Worm (Caenorhabditis elegans) whole organism, L3 larva: ENCODE measurements around the gene gcsh-1.

Source experiments
- ceh-16 ChIP-seq: sonication (generic microtip); optimal IDR thresholded peaks from 2 replicates; lab custom pipeline; 2017; ENCODE audit warnings: missing biosample characterization, missing genetic modification characterization
- ceh-28 ChIP-seq: fragments of 150-350 bp; optimal IDR thresholded peaks from 2 replicates; lab custom pipeline; 2014; ENCODE audit warnings: missing biosample characterization, missing genetic modification reagents, missing genetic modification characterization
- ceh-9 ChIP-seq: sonication (generic microtip); optimal IDR thresholded peaks from 2 replicates; lab custom pipeline; 2018; ENCODE audit warnings: missing biosample characterization, missing genetic modification characterization
- daf-12 ChIP-seq: fragments of 150-350 bp; optimal IDR thresholded peaks from 2 replicates; lab custom pipeline; 2014; ENCODE audit warnings: missing biosample characterization, missing genetic modification reagents, missing genetic modification characterization
- egl-27 ChIP-seq: sonication (generic microtip); optimal IDR thresholded peaks from 4 replicates; lab custom pipeline; 2017; ENCODE audit warnings: missing biosample characterization, missing genetic modification reagents, missing genetic modification characterization
- egl-5 ChIP-seq: fragments of 150-350 bp; optimal IDR thresholded peaks from 2 replicates; lab custom pipeline; 2017; ENCODE audit warnings: missing biosample characterization, missing genetic modification reagents, missing genetic modification characterization, inconsistent platforms
- elt-1 ChIP-seq: fragments of 150-350 bp; optimal IDR thresholded peaks from 2 replicates; lab custom pipeline; 2014; ENCODE audit warnings: missing biosample characterization, missing genetic modification characterization
- elt-2 ChIP-seq: sonication (generic microtip); optimal IDR thresholded peaks from 2 replicates; lab custom pipeline; 2016; ENCODE audit warnings: missing genetic modification reagents, mild to moderate bottlenecking, missing genetic modification characterization, missing compliant biosample characterization
- eor-1 ChIP-seq, 2 experiments: fragments of 150-350 bp; optimal IDR thresholded peaks; 2 replicates each; lab custom pipeline; 2014 to 2018; ENCODE audit warnings: missing biosample characterization in 2 of 2, missing genetic modification characterization in 2 of 2
- fkh-2 ChIP-seq: fragments of 150-350 bp; optimal IDR thresholded peaks from 2 replicates; lab custom pipeline; 2014; ENCODE audit warnings: missing biosample characterization, missing genetic modification reagents, missing genetic modification characterization
- fos-1 ChIP-seq: fragments of 150-350 bp; optimal IDR thresholded peaks from 2 replicates; lab custom pipeline; 2014; ENCODE audit warnings: missing biosample characterization, missing genetic modification characterization
- hmg-11 ChIP-seq: sonication (generic microtip); optimal IDR thresholded peaks from 2 replicates; lab custom pipeline; 2016; ENCODE audit warnings: missing genetic modification characterization, missing compliant biosample characterization
- jun-1 ChIP-seq: fragments of 150-350 bp; optimal IDR thresholded peaks from 2 replicates; lab custom pipeline; 2014; ENCODE audit warnings: missing biosample characterization, missing genetic modification reagents, missing genetic modification characterization
- lin-15B ChIP-seq: fragments of 150-350 bp; optimal IDR thresholded peaks from 2 replicates; lab custom pipeline; 2014; ENCODE audit warnings: missing biosample characterization, missing genetic modification characterization
- lin-39 ChIP-seq: fragments of 150-350 bp; optimal IDR thresholded peaks from 2 replicates; lab custom pipeline; 2018; ENCODE audit warnings: missing biosample characterization, missing genetic modification reagents, missing genetic modification characterization
- lsy-12 ChIP-seq: sonication (generic microtip); optimal IDR thresholded peaks from 2 replicates; lab custom pipeline; 2016; ENCODE audit warnings: mild to moderate bottlenecking, missing genetic modification characterization, missing compliant biosample characterization
- mdl-1 ChIP-seq: fragments of 150-350 bp; optimal IDR thresholded peaks from 2 replicates; lab custom pipeline; 2014; ENCODE audit warnings: missing biosample characterization, missing genetic modification characterization
- mml-1 ChIP-seq: fragments of 150-350 bp; sonication (generic microtip); optimal IDR thresholded peaks from 3 replicates; lab custom pipeline; 2014; ENCODE audit warnings: missing biosample characterization, missing genetic modification characterization
- nfya-1 ChIP-seq: sonication (generic microtip); optimal IDR thresholded peaks from 2 replicates; lab custom pipeline; 2017; ENCODE audit warnings: missing genetic modification characterization, mild to moderate bottlenecking, missing compliant biosample characterization, antibody characterized with exemption, moderate library complexity; ENCODE audit not compliant: insufficient read depth
- nhr-11 ChIP-seq: fragments of 150-350 bp; optimal IDR thresholded peaks from 2 replicates; lab custom pipeline; 2014; ENCODE audit warnings: missing biosample characterization, missing genetic modification characterization
- nhr-12 ChIP-seq: fragments of 150-350 bp; optimal IDR thresholded peaks from 2 replicates; lab custom pipeline; 2014; ENCODE audit warnings: missing biosample characterization, missing genetic modification characterization
- nhr-23 ChIP-seq: fragments of 150-350 bp; optimal IDR thresholded peaks from 2 replicates; lab custom pipeline; 2014; ENCODE audit warnings: missing biosample characterization, missing genetic modification reagents, missing genetic modification characterization
- nhr-237 ChIP-seq: fragments of 150-350 bp; optimal IDR thresholded peaks from 2 replicates; lab custom pipeline; 2014; ENCODE audit warnings: missing biosample characterization, missing genetic modification characterization
- nhr-25 ChIP-seq: sonication (generic microtip); optimal IDR thresholded peaks from 2 replicates; lab custom pipeline; 2017; ENCODE audit warnings: missing biosample characterization, missing genetic modification characterization
- nhr-28 ChIP-seq: fragments of 150-350 bp; optimal IDR thresholded peaks from 2 replicates; lab custom pipeline; 2014; ENCODE audit warnings: missing biosample characterization, missing genetic modification characterization
- nhr-43 ChIP-seq: sonication (generic microtip); optimal IDR thresholded peaks from 2 replicates; lab custom pipeline; 2016; ENCODE audit warnings: mild to moderate bottlenecking, missing genetic modification characterization, missing compliant biosample characterization; ENCODE audit not compliant: poor library complexity, severe bottlenecking
- nhr-77 ChIP-seq: fragments of 150-350 bp; optimal IDR thresholded peaks from 2 replicates; lab custom pipeline; 2014; ENCODE audit warnings: missing biosample characterization, missing genetic modification characterization
- pha-4 ChIP-seq: fragments of 150-350 bp; optimal IDR thresholded peaks from 2 replicates; lab custom pipeline; 2014; ENCODE audit warnings: missing biosample characterization, missing genetic modification reagents, missing genetic modification characterization
- pqm-1 ChIP-seq: fragments of 150-350 bp; optimal IDR thresholded peaks from 2 replicates; lab custom pipeline; 2017; ENCODE audit warnings: missing biosample characterization, missing genetic modification characterization, inconsistent platforms
- sea-2 ChIP-seq: fragments of 150-350 bp; sonication (generic microtip); optimal IDR thresholded peaks from 4 replicates; lab custom pipeline; 2014; ENCODE audit warnings: missing biosample characterization, missing genetic modification reagents, missing genetic modification characterization
- snpc-4 ChIP-seq: fragments of 150-350 bp; optimal IDR thresholded peaks from 2 replicates; lab custom pipeline; 2014; ENCODE audit warnings: missing biosample characterization, missing genetic modification characterization
- tbx-2 ChIP-seq: sonication (generic microtip); optimal IDR thresholded peaks from 2 replicates; lab custom pipeline; 2016; ENCODE audit warnings: mild to moderate bottlenecking, missing genetic modification characterization, missing compliant biosample characterization
- zag-1 ChIP-seq: fragments of 150-350 bp; optimal IDR thresholded peaks from 2 replicates; lab custom pipeline; 2014; ENCODE audit warnings: missing biosample characterization, missing genetic modification characterization
- ztf-11 ChIP-seq: fragments of 150-350 bp; optimal IDR thresholded peaks from 2 replicates; lab custom pipeline; 2014; ENCODE audit warnings: missing biosample characterization, missing genetic modification characterization
- ztf-4 ChIP-seq: fragments of 150-350 bp; optimal IDR thresholded peaks from 2 replicates; lab custom pipeline; 2014; ENCODE audit warnings: missing biosample characterization, missing genetic modification characterization

The gcsh-1 gene

ce11 chrX:14545543-14545942, 30.7 kb upstream of the gcsh-1 start, which contains the start of gene enri-2:
enri-2 (plus strand) TSS chrX:14545843.
- TF ChIP-seq snpc-4 (tag; lab: Kevin White, UChicago) (no peak), daf-12 (no peak), nhr-23 (no peak), ceh-28 (tag; lab: Kevin White, UChicago) (no peak), nhr-25 (tag; lab: Kevin White, UChicago) (no peak), elt-2 (tag; lab: Kevin White, UChicago) (no peak), ceh-9 (no peak), ztf-4 (tag; lab: Kevin White, UChicago) (no peak), tbx-2 (tag; lab: Kevin White, UChicago) (no peak), fos-1 (tag; lab: Kevin White, UChicago) (no peak), nfya-1 (tag; lab: Kevin White, UChicago) (no peak), pqm-1 (tag; lab: Kevin White, UChicago) (no peak), lin-39 (tag; lab: Kevin White, UChicago) (no peak), ceh-16 (tag; lab: Kevin White, UChicago) (no peak), hmg-11 (tag; lab: Kevin White, UChicago) (no peak), ztf-11 (tag; lab: Kevin White, UChicago) (no peak), nhr-77 (tag; lab: Kevin White, UChicago) (no peak), elt-1 (tag; lab: Kevin White, UChicago) (no peak), mdl-1 (no peak), jun-1 (tag; lab: Kevin White, UChicago) (no peak)

- TF ChIP-seq tbx-2 (tag; lab: Kevin White, UChicago) (no peak), nhr-43 (tag; lab: Kevin White, UChicago) (no peak), nfya-1 (tag; lab: Kevin White, UChicago) (no peak), lsy-12 (tag; lab: Kevin White, UChicago) (no peak), nhr-11 (tag; lab: Kevin White, UChicago) (no peak), lin-15B (no peak), fkh-2 (tag; lab: Kevin White, UChicago) (no peak), elt-2 (tag; lab: Kevin White, UChicago) (no peak), pha-4 (tag; lab: Kevin White, UChicago) (no peak), mdl-1 (no peak), nhr-28 (tag; lab: Kevin White, UChicago) (no peak)
Measured at ce11 chrX:14543224-14543623, 28.4 kb upstream of the gcsh-1 start, which contains the start of gene T24C2.3. T24C2.3 (plus strand) TSS chrX:14543524.

- TF ChIP-seq ceh-28 (tag; lab: Kevin White, UChicago): no peak
Measured at ce11 chrX:14541992-14542391, 27.1 kb upstream of the gcsh-1 start, which contains the start of gene fbxa-81. fbxa-81 (minus strand) TSS chrX:14542092.

ce11 chrX:14539468-14539867, 24.6 kb upstream of the gcsh-1 start:
- TF ChIP-seq elt-2 (tag; lab: Kevin White, UChicago) (peak; percentile 80), pqm-1 (tag; lab: Kevin White, UChicago) (peak; percentile 75), tbx-2 (tag; lab: Kevin White, UChicago) (no peak)

- TF ChIP-seq fkh-2 (tag; lab: Kevin White, UChicago) (no peak), eor-1 (tag; optimal IDR thresholded peaks at IDR 0.05; lab: Kevin White, UChicago) (no peak), mml-1 (tag; lab: Kevin White, UChicago) (no peak), sea-2 (GFP tag; lab: Kevin White, UChicago) (no peak), jun-1 (tag; lab: Kevin White, UChicago) (no peak), egl-27 (no peak), nhr-237 (no peak), mdl-1 (no peak), pha-4 (tag; lab: Kevin White, UChicago) (peak; percentile 41), lsy-12 (tag; lab: Kevin White, UChicago) (no peak), ztf-11 (tag; lab: Kevin White, UChicago) (no peak), zag-1 (tag; lab: Kevin White, UChicago) (no peak), ceh-28 (tag; lab: Kevin White, UChicago) (no peak), fos-1 (tag; lab: Kevin White, UChicago) (no peak), pqm-1 (tag; lab: Kevin White, UChicago) (peak; percentile 67), hmg-11 (tag; lab: Kevin White, UChicago) (no peak), elt-2 (tag; lab: Kevin White, UChicago) (peak; percentile 66), egl-5 (tag; lab: Kevin White, UChicago) (no peak), nhr-12 (tag; lab: Kevin White, UChicago) (no peak), snpc-4 (tag; lab: Kevin White, UChicago) (no peak)
Measured at ce11 chrX:14537625-14538024, 22.8 kb upstream of the gcsh-1 start.
